Worm (Caenorhabditis elegans): Measurements from ENCODE around the gene R09E12.9.

DNA sequence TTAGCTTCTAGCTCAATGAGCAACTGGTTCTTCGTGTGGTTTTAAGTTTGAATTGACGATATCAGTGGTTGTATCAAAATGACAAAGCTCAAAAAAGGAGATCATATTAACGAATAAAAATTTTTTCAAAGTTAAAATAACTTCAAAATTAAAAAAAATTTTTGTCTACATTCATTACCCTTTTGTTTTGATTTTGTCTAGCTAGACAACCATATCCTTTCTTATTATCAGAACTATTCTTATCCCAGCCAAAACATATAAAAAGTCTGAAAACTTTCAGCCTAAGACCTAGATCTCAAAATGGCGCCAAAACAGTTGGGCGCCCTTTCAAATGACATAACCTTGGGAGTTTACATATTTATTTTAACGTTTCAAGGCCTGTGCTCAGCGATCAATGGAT lies 39.8 kb downstream of the R09E12.9 start, which contains the start of gene R13D11.1:
- TF ChIP-seq blmp-1 (tag; optimal IDR thresholded peaks at IDR 0.05): no peak
- no peak for TF ChIP-seq elt-2 (tag; optimal IDR thresholded peaks at IDR 0.05)
- TF ChIP-seq ceh-88 (GFP tag; IDR thresholded peaks at IDR 0.05): no peak
- TF ChIP-seq ama-1 (optimal IDR thresholded peaks at IDR 0.05): no peak
- no peak for TF ChIP-seq nhr-12 (tag; optimal IDR thresholded peaks at IDR 0.05)
- no peak for TF ChIP-seq C04F5.9 (tag; optimal IDR thresholded peaks at IDR 0.05)
- no peak for TF ChIP-seq snpc-4 (tag; optimal IDR thresholded peaks at IDR 0.05)
- no peak for TF ChIP-seq dsc-1 (tag; optimal IDR thresholded peaks at IDR 0.05)

Data from whole organism, L1 larva.